Fruit fly (Drosophila melanogaster) whole organism, embryonic: Measurements from ENCODE around the gene PIG-T.

Source experiments
- Abd-B ChIP-seq: fragments of 200-800 bp; sonication (Bioruptor generic); optimal IDR thresholded peaks from 2 replicates; lab custom pipeline; 2018; ENCODE audit warnings: missing biosample characterization, mild to moderate bottlenecking, missing genetic modification characterization, moderate library complexity
- Atf6 ChIP-seq: fragments of 200-800 bp; sonication (Bioruptor generic); IDR thresholded peaks from 2 replicates; pipeline ENCODE4 v1.3.6; 2022; ENCODE audit warnings: missing biosample characterization, missing genetic modification characterization
- B-H2 ChIP-seq: fragments of 200-800 bp; sonication (Bioruptor generic); optimal IDR thresholded peaks from 2 replicates; lab custom pipeline; 2018; ENCODE audit warnings: missing biosample characterization, mild to moderate bottlenecking, missing genetic modification characterization
- CG11247 ChIP-seq: fragments of 200-800 bp; sonication (Bioruptor generic); IDR thresholded peaks from 2 replicates; pipeline ENCODE4 v1.3.6; 2022; ENCODE audit warnings: missing biosample characterization, missing genetic modification characterization
- CG12071 ChIP-seq: fragments of 200-800 bp; sonication (Bioruptor generic); optimal IDR thresholded peaks from 3 replicates; lab custom pipeline; 2018; ENCODE audit warnings: missing biosample characterization, mild to moderate bottlenecking, missing genetic modification characterization
- CG12659 ChIP-seq: fragments of 200-800 bp; sonication (Bioruptor generic); optimal IDR thresholded peaks from 3 replicates; lab custom pipeline; 2017; ENCODE audit warnings: mild to moderate bottlenecking, missing biosample characterization, missing genetic modification reagents, missing genetic modification characterization
- CG12942 ChIP-seq: fragments of 200-800 bp; sonication (Bioruptor generic); optimal IDR thresholded peaks from 3 replicates; lab custom pipeline; 2016; ENCODE audit warnings: missing biosample characterization, missing genetic modification characterization
- CG14965 ChIP-seq: fragments of 200-800 bp; sonication (Bioruptor generic); optimal IDR thresholded peaks from 2 replicates; lab custom pipeline; 2016; ENCODE audit warnings: missing biosample characterization, missing genetic modification characterization, borderline replicate concordance
- CG15073 ChIP-seq: fragments of 200-800 bp; sonication (Bioruptor generic); optimal IDR thresholded peaks from 2 replicates; lab custom pipeline; 2016; ENCODE audit warnings: missing biosample characterization, missing genetic modification characterization
- CG15601 ChIP-seq: fragments of 200-800 bp; sonication (Bioruptor generic); optimal IDR thresholded peaks from 3 replicates; lab custom pipeline; 2019; ENCODE audit warnings: missing biosample characterization, mild to moderate bottlenecking, missing genetic modification characterization, moderate library complexity
- CG1647 ChIP-seq: fragments of 200-800 bp; sonication (Bioruptor generic); optimal IDR thresholded peaks from 3 replicates; lab custom pipeline; 2016; ENCODE audit warnings: missing biosample characterization, missing genetic modification characterization
- CG17359 ChIP-seq: fragments of 200-800 bp; sonication (Bioruptor generic); optimal IDR thresholded peaks from 3 replicates; lab custom pipeline; 2018; ENCODE audit warnings: missing biosample characterization, mild to moderate bottlenecking, missing genetic modification characterization, moderate library complexity
- CG18476 ChIP-seq: fragments of 200-800 bp; sonication (Bioruptor generic); optimal IDR thresholded peaks from 2 replicates; lab custom pipeline; 2016; ENCODE audit warnings: missing biosample characterization, mild to moderate bottlenecking, missing genetic modification characterization
- CG2712 ChIP-seq: fragments of 200-800 bp; optimal IDR thresholded peaks from 3 replicates; lab custom pipeline; 2019; ENCODE audit warnings: missing biosample characterization, mild to moderate bottlenecking, missing genetic modification characterization, moderate library complexity
- CG32772 ChIP-seq: fragments of 200-800 bp; sonication (Bioruptor generic); IDR thresholded peaks from 2 replicates; pipeline ENCODE4 v1.3.6; 2022; ENCODE audit warnings: missing biosample characterization, missing genetic modification characterization
- CG3726 ChIP-seq: fragments of 200-800 bp; sonication (Bioruptor generic); IDR thresholded peaks from 3 replicates; pipeline ENCODE4, ENCODE4 v1.3.6; 2022; ENCODE audit warnings: missing biosample characterization, missing genetic modification characterization
- CG43689 ChIP-seq: fragments of 200-800 bp; sonication (Bioruptor generic); IDR thresholded peaks from 2 replicates; pipeline ENCODE4 v1.3.6; 2022; ENCODE audit warnings: missing biosample characterization, missing genetic modification characterization
- CG5245 ChIP-seq: fragments of 200-800 bp; sonication (Bioruptor generic); optimal IDR thresholded peaks from 3 replicates; lab custom pipeline; 2016; ENCODE audit warnings: missing biosample characterization, missing genetic modification characterization
- CG6254 ChIP-seq: fragments of 200-800 bp; sonication (Bioruptor generic); optimal IDR thresholded peaks from 3 replicates; lab custom pipeline; 2017; ENCODE audit warnings: mild to moderate bottlenecking, missing biosample characterization, missing genetic modification reagents, missing genetic modification characterization
- CG9876 ChIP-seq: fragments of 200-800 bp; sonication (Bioruptor generic); optimal IDR thresholded peaks from 2 replicates; lab custom pipeline; 2016; ENCODE audit warnings: missing biosample characterization, missing genetic modification characterization
- Chrac-16 ChIP-seq: fragments of 200-800 bp; sonication (Bioruptor generic); optimal IDR thresholded peaks from 3 replicates; lab custom pipeline; 2016; ENCODE audit warnings: missing biosample characterization, missing genetic modification characterization
- CrebB ChIP-seq: fragments of 200-800 bp; sonication (Bioruptor generic); optimal IDR thresholded peaks from 3 replicates; lab custom pipeline; 2018; ENCODE audit warnings: missing biosample characterization, mild to moderate bottlenecking, missing genetic modification characterization
- Dip2 ChIP-seq: fragments of 200-800 bp; sonication (Bioruptor generic); IDR thresholded peaks from 2 replicates; pipeline ENCODE4 v1.3.6; 2022; ENCODE audit warnings: missing biosample characterization, missing genetic modification characterization
- Doc3 ChIP-seq: fragments of 200-800 bp; sonication (Bioruptor generic); IDR thresholded peaks from 3 replicates; pipeline ENCODE4 v1.3.6; 2022; ENCODE audit warnings: missing biosample characterization, missing genetic modification characterization; ENCODE audit not compliant: partially characterized antibody
- Dp ChIP-seq: fragments of 200-800 bp; sonication (Bioruptor generic); optimal IDR thresholded peaks from 2 replicates; lab custom pipeline; 2018; ENCODE audit warnings: missing biosample characterization, mild to moderate bottlenecking, missing genetic modification characterization, moderate library complexity
- Dref ChIP-seq: fragments of 200-800 bp; sonication (Bioruptor generic); IDR thresholded peaks from 2 replicates; pipeline ENCODE4 v1.3.6; 2022; ENCODE audit warnings: missing biosample characterization, missing genetic modification characterization
- H2.0 ChIP-seq: fragments of 200-800 bp; sonication (Bioruptor generic); IDR thresholded peaks from 2 replicates; pipeline ENCODE4 v1.3.6; 2022; ENCODE audit warnings: missing biosample characterization, missing genetic modification characterization
- HLH4C ChIP-seq: fragments of 200-800 bp; sonication (Bioruptor generic); IDR thresholded peaks from 3 replicates; pipeline ENCODE4 v1.3.6; 2022; ENCODE audit warnings: missing biosample characterization, missing genetic modification characterization; ENCODE audit not compliant: partially characterized antibody
- Hmr ChIP-seq: fragments of 200-800 bp; sonication (Bioruptor generic); optimal IDR thresholded peaks from 3 replicates; lab custom pipeline; 2017; ENCODE audit warnings: mild to moderate bottlenecking, missing biosample characterization, missing genetic modification reagents, missing genetic modification characterization
- Jarid2 ChIP-seq: fragments of 200-800 bp; sonication (Bioruptor generic); optimal IDR thresholded peaks from 3 replicates; lab custom pipeline; 2017; ENCODE audit warnings: mild to moderate bottlenecking, missing biosample characterization, missing genetic modification reagents, missing genetic modification characterization
- Lpt ChIP-seq: fragments of >200 bp; optimal IDR thresholded peaks from 2 replicates; lab custom pipeline; 2018; ENCODE audit warnings: missing biosample characterization, missing genetic modification characterization
- Mad ChIP-seq: fragments of 200-800 bp; sonication (Bioruptor generic); optimal IDR thresholded peaks from 2 replicates; lab custom pipeline; 2016; ENCODE audit warnings: missing biosample characterization, missing genetic modification characterization
- Max ChIP-seq: fragments of 200-800 bp; sonication (Bioruptor generic); optimal IDR thresholded peaks from 2 replicates; lab custom pipeline; 2016; ENCODE audit warnings: missing biosample characterization, mild to moderate bottlenecking, missing genetic modification characterization
- Oaz ChIP-seq: fragments of 200-800 bp; sonication (Bioruptor generic); IDR thresholded peaks from 2 replicates; pipeline ENCODE4 v1.3.6; 2022; ENCODE audit warnings: missing biosample characterization, missing genetic modification characterization
- az2 ChIP-seq: fragments of 200-800 bp; sonication (Bioruptor generic); optimal IDR thresholded peaks from 3 replicates; lab custom pipeline; 2016; ENCODE audit warnings: missing biosample characterization, missing genetic modification characterization
- ci ChIP-seq: fragments of 200-800 bp; sonication (Bioruptor generic); IDR thresholded peaks from 3 replicates; pipeline ENCODE4 v1.3.6; 2022; ENCODE audit warnings: missing biosample characterization, missing genetic modification characterization
- crp ChIP-seq, 2 experiments: fragments of 200-800 bp; sonication (Bioruptor generic); optimal IDR thresholded peaks; 2 replicates in 1 of 2; 3 replicates in 1 of 2; lab custom pipeline; 2017; ENCODE audit warnings: missing biosample characterization in 2 of 2, missing genetic modification characterization in 2 of 2, mild to moderate bottlenecking in 1 of 2, moderate library complexity in 1 of 2
- dysf ChIP-seq: fragments of 200-800 bp; sonication (Bioruptor generic); IDR thresholded peaks from 3 replicates; pipeline ENCODE4 v1.3.6; 2022; ENCODE audit warnings: missing biosample characterization, missing genetic modification characterization
- eve ChIP-seq, 2 experiments: fragments of >200 bp; optimal IDR thresholded peaks; 2 replicates each; lab custom pipeline; 2017; ENCODE audit warnings: missing biosample characterization in 2 of 2, missing genetic modification characterization in 2 of 2
- fd64A ChIP-seq: fragments of 200-800 bp; sonication (Bioruptor generic); optimal IDR thresholded peaks from 3 replicates; lab custom pipeline; 2018; ENCODE audit warnings: missing biosample characterization, mild to moderate bottlenecking, missing genetic modification characterization
- fu2 ChIP-seq: fragments of 200-800 bp; sonication (Bioruptor generic); optimal IDR thresholded peaks from 2 replicates; lab custom pipeline; 2016; ENCODE audit warnings: missing biosample characterization, missing genetic modification characterization
- hkb ChIP-seq, 2 experiments: fragments of 200-800 bp in 1 of 2; fragments of >200 bp in 1 of 2; sonication (Bioruptor generic) in 1 of 2; IDR thresholded peaks in 1 of 2; optimal IDR thresholded peaks in 1 of 2; 2 replicates each; pipeline versions ENCODE4 v1.3.6 to Lab custom; 2017 to 2022; ENCODE audit warnings: missing biosample characterization in 1 of 2, missing genetic modification characterization in 1 of 2
- jing ChIP-seq: fragments of 200-800 bp; sonication (Bioruptor generic); optimal IDR thresholded peaks from 2 replicates; lab custom pipeline; 2018; ENCODE audit warnings: missing biosample characterization, mild to moderate bottlenecking, missing genetic modification characterization
- lbe ChIP-seq: fragments of 200-800 bp; sonication (Bioruptor generic); optimal IDR thresholded peaks from 2 replicates; lab custom pipeline; 2016; ENCODE audit warnings: missing biosample characterization, mild to moderate bottlenecking, missing genetic modification characterization
- luna ChIP-seq: fragments of 200-800 bp; sonication (Bioruptor generic); optimal IDR thresholded peaks from 2 replicates; lab custom pipeline; 2016; ENCODE audit warnings: missing biosample characterization, missing genetic modification characterization
- otp ChIP-seq: fragments of 200-800 bp; sonication (Bioruptor generic); IDR thresholded peaks from 3 replicates; pipeline ENCODE4, ENCODE4 v1.3.6; 2022; ENCODE audit warnings: missing biosample characterization, missing genetic modification characterization
- seq ChIP-seq: fragments of 200-800 bp; sonication (Bioruptor generic); IDR thresholded peaks from 2 replicates; pipeline ENCODE4 v1.3.6; 2022; ENCODE audit warnings: missing biosample characterization, missing genetic modification characterization
- sim ChIP-seq: fragments of 200-800 bp; sonication (Bioruptor generic); IDR thresholded peaks from 2 replicates; pipeline ENCODE4 v1.3.6; 2022; ENCODE audit warnings: missing biosample characterization, missing genetic modification characterization
- tna ChIP-seq: fragments of 200-800 bp; sonication (Bioruptor generic); IDR thresholded peaks from 2 replicates; pipeline ENCODE4 v1.3.6; 2022; ENCODE audit warnings: missing biosample characterization, missing genetic modification characterization; ENCODE audit not compliant: partially characterized antibody
- ttk ChIP-seq: fragments of 200-800 bp; sonication (Bioruptor generic); IDR thresholded peaks from 2 replicates; pipeline ENCODE4 v2.1.2; 2022; ENCODE audit warnings: missing biosample characterization, missing genetic modification characterization

PIG-T gene

dm6 chrX:8455019-8455555 lies 48.0 kb upstream of the PIG-T start, which contains the start of gene org-1 (continued):
- peak; percentile 98 for TF ChIP-seq CG32772 (GFP tag; lab: Robert Waterston, UW)
- peak; percentile 12 for TF ChIP-seq luna (GFP tag; lab: Kevin White, UChicago)
- peak; percentile 20 for TF ChIP-seq CG9876 (GFP tag; lab: Kevin White, UChicago)
- peak in 1 of 2 experiments; percentile 59 for TF ChIP-seq crp (GFP tag; optimal IDR thresholded peaks at IDR 0.05; lab: Kevin White, UChicago)
- peak; percentile 44 for TF ChIP-seq fu2 (GFP tag; lab: Kevin White, UChicago)
- peak; percentile 71 for TF ChIP-seq CG1647 (GFP tag; lab: Kevin White, UChicago)
- TF ChIP-seq fd64A: peak; percentile 92
- peak; percentile 92 for TF ChIP-seq CG6254 (GFP tag; lab: Kevin White, UChicago)
- no peak for TF ChIP-seq Doc3 (GFP tag; lab: Robert Waterston, UW)
- peak; percentile 94 for TF ChIP-seq CG12659 (GFP tag; lab: Kevin White, UChicago)
- TF ChIP-seq Oaz (GFP tag; lab: Robert Waterston, UW): peak; percentile 95
- peak; percentile 97 for TF ChIP-seq CG2712
- peak; percentile 88 for TF ChIP-seq CG18476
- no peak for TF ChIP-seq hkb (optimal IDR thresholded peaks at IDR 0.05; lab: Kevin White, UChicago)
- TF ChIP-seq hkb (GFP tag; IDR thresholded peaks at IDR 0.05; lab: Robert Waterston, UW): peak; percentile 97
- TF ChIP-seq Jarid2 (GFP tag; lab: Kevin White, UChicago): peak; percentile 73
- TF ChIP-seq tna (GFP tag; lab: Robert Waterston, UW): no peak
- TF ChIP-seq Atf6 (GFP tag; lab: Robert Waterston, UW): peak; percentile 91
- peak; percentile 91 for TF ChIP-seq CG12942
- peak; percentile 98 for TF ChIP-seq ttk (GFP tag; lab: Robert Waterston, UW)
- no peak for TF ChIP-seq Lpt (GFP tag; lab: Kevin White, UChicago)
- peak; percentile 98 for TF ChIP-seq dysf
- peak; percentile 98 for TF ChIP-seq otp (GFP tag; lab: Robert Waterston, UW)
- peak; percentile 94 for TF ChIP-seq CG43689 (GFP tag; lab: Robert Waterston, UW)
- peak; percentile 90 for TF ChIP-seq CrebB (tag; lab: Kevin White, UChicago)
- TF ChIP-seq Mad (GFP tag; lab: Kevin White, UChicago): peak; percentile 79
- TF ChIP-seq seq (GFP tag; lab: Robert Waterston, UW): peak; percentile 97
- peak; percentile 95 for TF ChIP-seq az2 (GFP tag; lab: Kevin White, UChicago)
- peak; percentile 98 for TF ChIP-seq ci (GFP tag; lab: Robert Waterston, UW)
- TF ChIP-seq eve (GFP tag; optimal IDR thresholded peaks at IDR 0.05; lab: Kevin White, UChicago): peak in 1 of 2 experiments; percentile 93
- TF ChIP-seq sim (GFP tag; lab: Robert Waterston, UW): peak; percentile 97
- TF ChIP-seq lbe: peak; percentile 58
- TF ChIP-seq Dp (GFP tag; lab: Kevin White, UChicago): no peak
- peak; percentile 84 for TF ChIP-seq B-H2 (GFP tag; lab: Kevin White, UChicago)
- TF ChIP-seq Dip2 (GFP tag; lab: Robert Waterston, UW): peak; percentile 63
- TF ChIP-seq CG15601 (tag; lab: Kevin White, UChicago): peak; percentile 94
- TF ChIP-seq CG15073 (GFP tag; lab: Kevin White, UChicago): peak; percentile 76
- no peak for TF ChIP-seq HLH4C (GFP tag; lab: Robert Waterston, UW)
- TF ChIP-seq Abd-B: peak; percentile 94
- TF ChIP-seq CG17359 (tag; lab: Kevin White, UChicago): peak; percentile 96
- peak; percentile 96 for TF ChIP-seq CG11247 (GFP tag; lab: Robert Waterston, UW)
- TF ChIP-seq Dref (GFP tag; lab: Robert Waterston, UW): 0 out of 2 replicates have a peak, but pooled peaks have one; percentile 16
- no peak for TF ChIP-seq CG14965 (GFP tag; lab: Kevin White, UChicago)
- peak; percentile 84 for TF ChIP-seq Hmr (GFP tag; lab: Kevin White, UChicago)
- TF ChIP-seq Chrac-16 (GFP tag; lab: Kevin White, UChicago): peak; percentile 96
- peak; percentile 90 for TF ChIP-seq CG12071 (GFP tag; lab: Kevin White, UChicago)
- TF ChIP-seq H2.0: peak; percentile 98
- TF ChIP-seq CG5245 (GFP tag; lab: Kevin White, UChicago): peak; percentile 97
- TF ChIP-seq CG3726 (GFP tag; lab: Robert Waterston, UW): peak; percentile 96
- TF ChIP-seq jing: peak; percentile 88
- peak; percentile 80 for TF ChIP-seq Max (GFP tag; lab: Kevin White, UChicago)
